Fruit fly (Drosophila melanogaster): ENCODE measurements around the gene m.

Gene m

dm6 chrX:11714529-11715262 is 39.4 kb upstream of the m start:
- TF ChIP-seq brk (GFP tag; optimal IDR thresholded peaks at IDR 0.05) (peak; percentile 48), h (GFP tag; optimal IDR thresholded peaks at IDR 0.05) (no peak), Hr83 (GFP tag; optimal IDR thresholded peaks at IDR 0.05; ENCODE audit: poor library complexity, severe bottlenecking) (peak; percentile 22), dsf (GFP tag; optimal IDR thresholded peaks at IDR 0.05; ENCODE audit: borderline replicate concordance) (no peak), foxo (GFP tag; optimal IDR thresholded peaks at IDR 0.05) (peak in 1 of 2 experiments; percentile 56), woc (GFP tag; optimal IDR thresholded peaks at IDR 0.05) (peak; percentile 88), Rel (GFP tag; optimal IDR thresholded peaks at IDR 0.05) (no peak), Rel (tag; optimal IDR thresholded peaks at IDR 0.05) (peak; percentile 42), Mio (GFP tag; optimal IDR thresholded peaks at IDR 0.05) (no peak), ey (GFP tag; optimal IDR thresholded peaks at IDR 0.05) (no peak), Hr78 (GFP tag; optimal IDR thresholded peaks at IDR 0.05) (no peak), pan (optimal IDR thresholded peaks at IDR 0.05) (no peak), Dif (GFP tag; optimal IDR thresholded peaks at IDR 0.05; ENCODE audit: partially characterized antibody) (no peak), HLH106 (tag; optimal IDR thresholded peaks at IDR 0.05) (peak; percentile 47), fru (GFP tag; optimal IDR thresholded peaks at IDR 0.05) (peak; percentile 28), sv (GFP tag; optimal IDR thresholded peaks at IDR 0.05) (no peak), CG9705 (GFP tag; optimal IDR thresholded peaks at IDR 0.05) (no peak), CG32264 (GFP tag; optimal IDR thresholded peaks at IDR 0.05) (no peak), Myc (optimal IDR thresholded peaks at IDR 0.05) (no peak), usp (GFP tag; optimal IDR thresholded peaks at IDR 0.05) (no peak), br (GFP tag; optimal IDR thresholded peaks at IDR 0.05) (peak; percentile 62), rgr (GFP tag; optimal IDR thresholded peaks at IDR 0.05) (no peak), GATAd (GFP tag; optimal IDR thresholded peaks at IDR 0.05) (no peak), dl (GFP tag; optimal IDR thresholded peaks at IDR 0.05; ENCODE audit: insufficient read depth in 1 of 2, partially characterized antibody in 2 of 2) (peak; percentile 15 to 57), tai (GFP tag; optimal IDR thresholded peaks at IDR 0.05) (no peak), dmrt93B (GFP tag; optimal IDR thresholded peaks at IDR 0.05) (peak; percentile 44), psq (GFP tag; optimal IDR thresholded peaks at IDR 0.05) (peak; percentile 99), OdsH (GFP tag; optimal IDR thresholded peaks at IDR 0.05) (peak; percentile 40), Abd-B (GFP tag; optimal IDR thresholded peaks at IDR 0.05) (no peak), jim (GFP tag; optimal IDR thresholded peaks at IDR 0.05) (no peak)

dm6 chrX:11715263-11715659 is 38.8 kb upstream of the m start, which contains the start of gene Amun:
Gene Amun (minus strand): TSS chrX:11715565.
- TF ChIP-seq lola (GFP tag; optimal IDR thresholded peaks at IDR 0.05), result no peak
- no peak for TF ChIP-seq usp (GFP tag; optimal IDR thresholded peaks at IDR 0.05)
- peak; percentile 64 for TF ChIP-seq fru (GFP tag; optimal IDR thresholded peaks at IDR 0.05)
- peak; percentile 11 for TF ChIP-seq Rel (GFP tag; optimal IDR thresholded peaks at IDR 0.05)
- no peak for TF ChIP-seq Rel (tag; optimal IDR thresholded peaks at IDR 0.05)
- no peak for TF ChIP-seq dmrt93B (GFP tag; optimal IDR thresholded peaks at IDR 0.05)
- TF ChIP-seq Dif (GFP tag; optimal IDR thresholded peaks at IDR 0.05; ENCODE audit: partially characterized antibody), result no peak
- TF ChIP-seq GATAd (GFP tag; optimal IDR thresholded peaks at IDR 0.05), result no peak
- peak; percentile 40 for TF ChIP-seq OdsH (GFP tag; optimal IDR thresholded peaks at IDR 0.05)
- TF ChIP-seq ey (GFP tag; optimal IDR thresholded peaks at IDR 0.05), result peak; percentile 49
- TF ChIP-seq Myc (optimal IDR thresholded peaks at IDR 0.05), result no peak
- no peak for TF ChIP-seq CrebA (GFP tag; optimal IDR thresholded peaks at IDR 0.05; ENCODE audit: borderline replicate concordance)
- TF ChIP-seq Hnf4 (GFP tag; optimal IDR thresholded peaks at IDR 0.05), result peak; percentile 61
- TF ChIP-seq CG9705 (GFP tag; optimal IDR thresholded peaks at IDR 0.05), result peak; percentile 1
- peak; percentile 54 for TF ChIP-seq HLH106 (tag; optimal IDR thresholded peaks at IDR 0.05)
- peak; percentile 5 for TF ChIP-seq br (GFP tag; optimal IDR thresholded peaks at IDR 0.05)
- peak in 1 of 2 experiments; percentile 57 for TF ChIP-seq foxo (GFP tag; optimal IDR thresholded peaks at IDR 0.05)
- no peak for TF ChIP-seq Dfd (GFP tag; optimal IDR thresholded peaks at IDR 0.05)
- peak; percentile 59 for TF ChIP-seq h (GFP tag; optimal IDR thresholded peaks at IDR 0.05)
- no peak for TF ChIP-seq pan (optimal IDR thresholded peaks at IDR 0.05)
- peak; percentile 70 for TF ChIP-seq woc (GFP tag; optimal IDR thresholded peaks at IDR 0.05)
- TF ChIP-seq dsf (GFP tag; optimal IDR thresholded peaks at IDR 0.05; ENCODE audit: borderline replicate concordance), result no peak
- TF ChIP-seq Hr83 (GFP tag; optimal IDR thresholded peaks at IDR 0.05; ENCODE audit: poor library complexity, severe bottlenecking), result peak; percentile 68
- no peak for TF ChIP-seq tai (GFP tag; optimal IDR thresholded peaks at IDR 0.05)
- peak; percentile 58 for TF ChIP-seq Sp1 (GFP tag; optimal IDR thresholded peaks at IDR 0.05)
- no peak for TF ChIP-seq psq (GFP tag; optimal IDR thresholded peaks at IDR 0.05)
- TF ChIP-seq Vsx2 (GFP tag; optimal IDR thresholded peaks at IDR 0.05; ENCODE audit: partially characterized antibody), result no peak
- TF ChIP-seq Hr78 (GFP tag; optimal IDR thresholded peaks at IDR 0.05), result no peak
- no peak for TF ChIP-seq sv (GFP tag; optimal IDR thresholded peaks at IDR 0.05)
- TF ChIP-seq rgr (GFP tag; optimal IDR thresholded peaks at IDR 0.05), result no peak
- no peak for TF ChIP-seq jim (GFP tag; optimal IDR thresholded peaks at IDR 0.05)
- TF ChIP-seq brk (GFP tag; optimal IDR thresholded peaks at IDR 0.05), result no peak
- TF ChIP-seq dl (GFP tag; optimal IDR thresholded peaks at IDR 0.05; ENCODE audit: insufficient read depth in 1 of 2, partially characterized antibody in 2 of 2), result no peak
- TF ChIP-seq CG32264 (GFP tag; optimal IDR thresholded peaks at IDR 0.05), result no peak
- TF ChIP-seq sage (GFP tag; optimal IDR thresholded peaks at IDR 0.05), result no peak
- TF ChIP-seq N (GFP tag; optimal IDR thresholded peaks at IDR 0.05), result no peak
- no peak for TF ChIP-seq Mio (GFP tag; optimal IDR thresholded peaks at IDR 0.05)
- no peak for TF ChIP-seq Abd-B (GFP tag; optimal IDR thresholded peaks at IDR 0.05)
- peak; percentile 45 for TF ChIP-seq Jra (GFP tag; optimal IDR thresholded peaks at IDR 0.05)

Measured in whole organism, wandering third instar larva.